Worm (Caenorhabditis elegans) whole organism, midembryonic: Measurements from ENCODE around the gene fipr-16.

ENCODE experiments used
- T22C8.4 ChIP-seq: fragments of 200-800 bp; sonication (Bioruptor generic); IDR thresholded peaks from 2 replicates; pipeline ENCODE4 v1.3.6; 2022; ENCODE audit warnings: missing genetic modification characterization, missing compliant biosample characterization
- cog-1 ChIP-seq: sonication (generic microtip); optimal IDR thresholded peaks from 2 replicates; lab custom pipeline; 2016; ENCODE audit warnings: missing genetic modification characterization, missing compliant biosample characterization
- flt-1 ChIP-seq: fragments of 200-800 bp; sonication (Bioruptor generic); IDR thresholded peaks from 2 replicates; pipeline ENCODE4 v1.3.6; 2022; ENCODE audit warnings: missing genetic modification characterization, missing compliant biosample characterization
- klf-2 ChIP-seq: fragments of 200-800 bp; sonication (Bioruptor generic); conservative IDR thresholded peaks from 2 replicates; pipeline ENCODE4 v1.3.6; 2022; ENCODE audit warnings: missing genetic modification reagents, missing genetic modification characterization, missing compliant biosample characterization
- med-1 ChIP-seq: sonication (generic microtip); optimal IDR thresholded peaks from 2 replicates; lab custom pipeline; 2017; ENCODE audit warnings: missing genetic modification characterization, mild to moderate bottlenecking, missing compliant biosample characterization, antibody characterized with exemption, missing genetic modification reagents; ENCODE audit not compliant: insufficient read depth
- ref-1 ChIP-seq: fragments of 200-800 bp; sonication (Bioruptor generic); conservative IDR thresholded peaks from 2 replicates; pipeline ENCODE4 v1.3.6; 2022; ENCODE audit warnings: missing genetic modification reagents, missing genetic modification characterization, missing compliant biosample characterization
- tab-1 ChIP-seq: fragments of 200-800 bp; sonication (Bioruptor generic); IDR thresholded peaks from 2 replicates; pipeline ENCODE4 v1.3.6; 2022; ENCODE audit warnings: missing genetic modification characterization, missing compliant biosample characterization
- ztf-23 ChIP-seq: fragments of 200-800 bp; sonication (Bioruptor generic); IDR thresholded peaks from 2 replicates; pipeline ENCODE4 v1.3.6; 2022; ENCODE audit warnings: missing genetic modification reagents, missing genetic modification characterization, missing compliant biosample characterization
- ztf-29 ChIP-seq: fragments of 200-800 bp; sonication (Bioruptor generic); IDR thresholded peaks from 2 replicates; pipeline ENCODE4 v1.3.6; 2022; ENCODE audit warnings: missing genetic modification reagents, missing genetic modification characterization, missing compliant biosample characterization

fipr-16 gene

ce11 chrIII:8596692-8597091, 5.9 kb upstream of the fipr-16 start:
- TF ChIP-seq tab-1 (GFP tag; lab: Robert Waterston, UW) (no peak), klf-2 (no peak), ref-1 (no peak), ztf-29 (GFP tag; lab: Robert Waterston, UW) (no peak), flt-1 (GFP tag; lab: Robert Waterston, UW) (no peak), ztf-23 (GFP tag; lab: Robert Waterston, UW) (no peak), med-1 (no peak), T22C8.4 (GFP tag; lab: Robert Waterston, UW) (no peak), cog-1 (tag; lab: Kevin White, UChicago) (no peak)

ce11 chrIII:8594088-8594487, 3.3 kb upstream of the fipr-16 start:
- TF ChIP-seq ztf-23 (GFP tag; lab: Robert Waterston, UW) (no peak), ztf-29 (GFP tag; lab: Robert Waterston, UW) (no peak), med-1 (no peak), ref-1 (no peak), cog-1 (tag; lab: Kevin White, UChicago) (no peak), flt-1 (GFP tag; lab: Robert Waterston, UW) (no peak), T22C8.4 (GFP tag; lab: Robert Waterston, UW) (no peak), tab-1 (GFP tag; lab: Robert Waterston, UW) (no peak), klf-2 (no peak)

ce11 chrIII:8593620-8594019, 2.8 kb upstream of the fipr-16 start, which contains the start of gene C06E1.7:
Gene C06E1.7 (minus strand): TSS chrIII:8593720.
- TF ChIP-seq ztf-29 (GFP tag; lab: Robert Waterston, UW): no peak
- no peak for TF ChIP-seq ztf-23 (GFP tag; lab: Robert Waterston, UW)
- TF ChIP-seq med-1: no peak

- no peak for TF ChIP-seq T22C8.4 (GFP tag; lab: Robert Waterston, UW)
- TF ChIP-seq tab-1 (GFP tag; lab: Robert Waterston, UW): no peak
- no peak for TF ChIP-seq ref-1
- no peak for TF ChIP-seq med-1
- TF ChIP-seq ztf-29 (GFP tag; lab: Robert Waterston, UW): no peak
- no peak for TF ChIP-seq flt-1 (GFP tag; lab: Robert Waterston, UW)
- TF ChIP-seq cog-1 (tag; lab: Kevin White, UChicago): no peak
- no peak for TF ChIP-seq klf-2
- TF ChIP-seq ztf-23 (GFP tag; lab: Robert Waterston, UW): no peak
These were observed 1.6 kb downstream of the fipr-16 start, which contains the start of gene fip-3 for ce11 chrIII:8589195-8589594. Gene fip-3 (minus strand): TSS chrIII:8589488.

ce11 chrIII:8588592-8589153, 2.1 kb downstream of the fipr-16 start, which contains the start of gene glr-1:
Gene glr-1 (minus strand): TSS chrIII:8588642.
- no peak for TF ChIP-seq med-1
- no peak for TF ChIP-seq flt-1 (GFP tag; lab: Robert Waterston, UW)
- no peak for TF ChIP-seq T22C8.4 (GFP tag; lab: Robert Waterston, UW)
- TF ChIP-seq tab-1 (GFP tag; lab: Robert Waterston, UW): no peak
- no peak for TF ChIP-seq ztf-29 (GFP tag; lab: Robert Waterston, UW)
- no peak for TF ChIP-seq ztf-23 (GFP tag; lab: Robert Waterston, UW)
- no peak for TF ChIP-seq klf-2
- no peak for TF ChIP-seq ref-1
- TF ChIP-seq cog-1 (tag; lab: Kevin White, UChicago): no peak

- TF ChIP-seq ztf-23 (GFP tag; lab: Robert Waterston, UW) (no peak), cog-1 (tag; lab: Kevin White, UChicago) (no peak), ztf-29 (GFP tag; lab: Robert Waterston, UW) (no peak), med-1 (no peak), T22C8.4 (GFP tag; lab: Robert Waterston, UW) (no peak), tab-1 (GFP tag; lab: Robert Waterston, UW) (no peak), flt-1 (GFP tag; lab: Robert Waterston, UW) (no peak), ref-1 (no peak), klf-2 (no peak)
These were observed 10.0 kb downstream of the fipr-16 start, which contains the start of gene doxa-1 for ce11 chrIII:8580802-8581201. Gene doxa-1 (plus strand): TSS chrIII:8581102.

ce11 chrIII:8579367-8579766, 11.4 kb downstream of the fipr-16 start:
- TF ChIP-seq T22C8.4 (GFP tag; lab: Robert Waterston, UW) (no peak), klf-2 (no peak)

ce11 chrIII:8578381-8578780, 12.4 kb downstream of the fipr-16 start:
- TF ChIP-seq T22C8.4 (GFP tag; lab: Robert Waterston, UW) (no peak), tab-1 (GFP tag; lab: Robert Waterston, UW) (no peak), med-1 (no peak), ref-1 (no peak), ztf-23 (GFP tag; lab: Robert Waterston, UW) (no peak), klf-2 (no peak), flt-1 (GFP tag; lab: Robert Waterston, UW) (no peak), cog-1 (tag; lab: Kevin White, UChicago) (no peak), ztf-29 (GFP tag; lab: Robert Waterston, UW) (no peak)

- TF ChIP-seq ztf-29 (GFP tag; lab: Robert Waterston, UW): no peak
- no peak for TF ChIP-seq flt-1 (GFP tag; lab: Robert Waterston, UW)
- TF ChIP-seq ref-1: no peak
- no peak for TF ChIP-seq T22C8.4 (GFP tag; lab: Robert Waterston, UW)
- no peak for TF ChIP-seq ztf-23 (GFP tag; lab: Robert Waterston, UW)
- no peak for TF ChIP-seq klf-2
These were observed 13.2 kb downstream of the fipr-16 start for ce11 chrIII:8577534-8577933.

- no peak for TF ChIP-seq cog-1 (tag; lab: Kevin White, UChicago)
These were observed 15.3 kb downstream of the fipr-16 start for ce11 chrIII:8575359-8576101.
